Worm (Caenorhabditis elegans) whole organism, L4 larva: ENCODE measurements around the gene nas-31.

Experiments
- F26F4.8 ChIP-seq: fragments of 200-800 bp; sonication (Bioruptor generic); conservative IDR thresholded peaks from 2 replicates; pipeline ENCODE4 v1.3.6; 2022; ENCODE audit warnings: missing genetic modification characterization, missing compliant biosample characterization
- F49E8.2 ChIP-seq: sonication (generic microtip); optimal IDR thresholded peaks from 2 replicates; lab custom pipeline; 2016; ENCODE audit warnings: missing compliant biosample characterization, mild to moderate bottlenecking, missing genetic modification characterization, borderline replicate concordance
- T26A8.4 ChIP-seq: fragments of 200-800 bp; sonication (Bioruptor generic); IDR thresholded peaks from 2 replicates; pipeline ENCODE4 v1.3.6; 2022; ENCODE audit warnings: missing genetic modification characterization, missing compliant biosample characterization
- Y5F2A.4 ChIP-seq: fragments of 200-800 bp; sonication (Bioruptor generic); optimal IDR thresholded peaks from 2 replicates; lab custom pipeline; 2018; ENCODE audit warnings: mild to moderate bottlenecking, missing genetic modification characterization, missing compliant biosample characterization
- aha-1 ChIP-seq: fragments of 150-350 bp; peaks from one replicate; lab custom pipeline; 2014; ENCODE audit warnings: missing biosample characterization, missing genetic modification characterization
- aly-2 ChIP-seq: sonication (generic microtip); optimal IDR thresholded peaks from 2 replicates; lab custom pipeline; 2018; ENCODE audit warnings: missing biosample characterization, missing genetic modification characterization
- ama-1 ChIP-seq: fragments of 150-350 bp; optimal IDR thresholded peaks from 2 replicates; lab custom pipeline; 2014; ENCODE audit warnings: inconsistent platforms, mixed read lengths
- arid-1 ChIP-seq: fragments of 200-800 bp; sonication (Bioruptor generic); conservative IDR thresholded peaks from 2 replicates; pipeline ENCODE4 v1.3.6; 2022; ENCODE audit warnings: missing genetic modification reagents, missing genetic modification characterization, missing compliant biosample characterization
- attf-4 ChIP-seq: sonication (generic microtip); optimal IDR thresholded peaks from 3 replicates; lab custom pipeline; 2017; ENCODE audit warnings: missing biosample characterization, missing genetic modification characterization
- ceh-44 ChIP-seq: fragments of 200-800 bp; sonication (Bioruptor generic); IDR thresholded peaks from 2 replicates; pipeline ENCODE4 v1.3.6; 2022; ENCODE audit warnings: missing genetic modification reagents, missing genetic modification characterization, missing compliant biosample characterization
- ceh-62 ChIP-seq: sonication (generic microtip); optimal IDR thresholded peaks from 2 replicates; lab custom pipeline; 2017; ENCODE audit warnings: missing biosample characterization, missing genetic modification characterization
- ctbp-1 ChIP-seq: fragments of 200-800 bp; sonication (Bioruptor generic); IDR thresholded peaks from 2 replicates; pipeline ENCODE4 v1.3.6; 2022; ENCODE audit warnings: missing genetic modification reagents, missing genetic modification characterization, missing compliant biosample characterization
- daf-16 ChIP-seq, 3 experiments: sonication (generic microtip); optimal IDR thresholded peaks; 2 replicates each; lab custom pipeline; 2016 to 2017; ENCODE audit warnings: missing genetic modification characterization in 3 of 3, missing genetic modification reagents in 3 of 3, mild to moderate bottlenecking in 2 of 3, missing compliant biosample characterization in 2 of 3, missing biosample characterization in 1 of 3, moderate library complexity in 1 of 3
- hif-1 ChIP-seq, 2 experiments: sonication (generic microtip); optimal IDR thresholded peaks; 2 replicates each; lab custom pipeline; 2016 to 2017; ENCODE audit warnings: missing compliant biosample characterization in 2 of 2, missing genetic modification characterization in 2 of 2, missing genetic modification reagents in 2 of 2, missing genotype in 2 of 2, mild to moderate bottlenecking in 1 of 2
- hlh-11 ChIP-seq: fragments of 200-800 bp; sonication (Bioruptor generic); optimal IDR thresholded peaks from 2 replicates; lab custom pipeline; 2018; ENCODE audit warnings: mild to moderate bottlenecking, missing genetic modification characterization, missing compliant biosample characterization
- lin-13 ChIP-seq: fragments of 150-350 bp; optimal IDR thresholded peaks from 2 replicates; lab custom pipeline; 2014; ENCODE audit warnings: missing biosample characterization, missing genetic modification reagents, missing genetic modification characterization
- lin-15B ChIP-seq: fragments of 150-350 bp; sonication (generic microtip); optimal IDR thresholded peaks from 3 replicates; lab custom pipeline; 2014; ENCODE audit warnings: missing biosample characterization, missing genetic modification characterization
- lin-29 ChIP-seq: fragments of 200-800 bp; sonication (Bioruptor generic); IDR thresholded peaks from 2 replicates; pipeline ENCODE4 v1.3.6; 2022; ENCODE audit warnings: missing genetic modification reagents, missing genetic modification characterization, missing compliant biosample characterization
- lin-38 ChIP-seq: fragments of 200-800 bp; sonication (Bioruptor generic); IDR thresholded peaks from 2 replicates; pipeline ENCODE4 v1.3.6; 2022; ENCODE audit warnings: missing genetic modification reagents, missing genetic modification characterization, missing compliant biosample characterization
- lin-39 ChIP-seq: fragments of 150-350 bp; optimal IDR thresholded peaks from 2 replicates; lab custom pipeline; 2014; ENCODE audit warnings: missing biosample characterization, missing genetic modification reagents, missing genetic modification characterization
- lsy-2 ChIP-seq, 2 experiments: fragments of 150-350 bp in 1 of 2; sonication (generic microtip) in 1 of 2; optimal IDR thresholded peaks; 2 replicates each; lab custom pipeline; 2014 to 2017; ENCODE audit warnings: missing biosample characterization in 2 of 2, missing genetic modification characterization in 2 of 2
- mdt-29 ChIP-seq: fragments of 200-800 bp; sonication (Bioruptor generic); IDR thresholded peaks from 2 replicates; pipeline ENCODE4 v1.3.6; 2022; ENCODE audit warnings: missing genetic modification reagents, missing genetic modification characterization, missing compliant biosample characterization
- mep-1 ChIP-seq: fragments of 150-350 bp; sonication (generic microtip); optimal IDR thresholded peaks from 3 replicates; lab custom pipeline; 2014; ENCODE audit warnings: missing biosample characterization, missing genetic modification characterization
- mes-2 ChIP-seq: sonication (generic microtip); optimal IDR thresholded peaks from 2 replicates; lab custom pipeline; 2016; ENCODE audit warnings: missing genotype, mild to moderate bottlenecking, missing genetic modification characterization, missing compliant biosample characterization; ENCODE audit not compliant: poor library complexity, severe bottlenecking
- mxl-3 ChIP-seq: fragments of 200-800 bp; sonication (Bioruptor generic); optimal IDR thresholded peaks from 2 replicates; lab custom pipeline; 2018; ENCODE audit warnings: mild to moderate bottlenecking, missing genetic modification characterization, missing compliant biosample characterization
- nhr-102 ChIP-seq: sonication (generic microtip); optimal IDR thresholded peaks from 2 replicates; lab custom pipeline; 2016; ENCODE audit warnings: mild to moderate bottlenecking, missing genetic modification characterization, moderate library complexity, missing compliant biosample characterization
- nhr-11 ChIP-seq: fragments of 150-350 bp; optimal IDR thresholded peaks from 2 replicates; lab custom pipeline; 2014; ENCODE audit warnings: missing biosample characterization, missing genetic modification characterization
- nhr-28 ChIP-seq: fragments of 150-350 bp; optimal IDR thresholded peaks from 2 replicates; lab custom pipeline; 2014; ENCODE audit warnings: missing biosample characterization, missing genetic modification characterization
- nhr-42 ChIP-seq: fragments of 200-800 bp; sonication (Bioruptor generic); IDR thresholded peaks from 2 replicates; pipeline ENCODE4 v1.3.6; 2022; ENCODE audit warnings: missing genetic modification characterization, missing compliant biosample characterization
- php-3 ChIP-seq: fragments of 200-800 bp; sonication (Bioruptor generic); IDR thresholded peaks from 2 replicates; pipeline ENCODE4 v1.3.6; 2022; ENCODE audit warnings: missing genetic modification reagents, missing genetic modification characterization, missing compliant biosample characterization
- rbr-2 ChIP-seq: sonication (generic microtip); optimal IDR thresholded peaks from 2 replicates; lab custom pipeline; 2016; ENCODE audit warnings: missing genotype, missing genetic modification characterization, missing compliant biosample characterization
- set-16 ChIP-seq: fragments of 200-800 bp; sonication (Bioruptor generic); IDR thresholded peaks from 2 replicates; pipeline ENCODE4 v1.3.6; 2022; ENCODE audit warnings: missing genetic modification reagents, missing genetic modification characterization, missing compliant biosample characterization
- spr-1 ChIP-seq: sonication (generic microtip); optimal IDR thresholded peaks from 2 replicates; lab custom pipeline; 2016; ENCODE audit warnings: mild to moderate bottlenecking, missing genetic modification characterization, missing compliant biosample characterization
- spr-3 ChIP-seq: fragments of 200-800 bp; sonication (Bioruptor generic); optimal IDR thresholded peaks from 2 replicates; lab custom pipeline; 2018; ENCODE audit warnings: mild to moderate bottlenecking, missing genetic modification characterization, missing compliant biosample characterization
- tag-97 ChIP-seq: fragments of 200-800 bp; sonication (Bioruptor generic); IDR thresholded peaks from 2 replicates; pipeline ENCODE4 v1.3.6; 2022; ENCODE audit warnings: missing genetic modification characterization, missing compliant biosample characterization
- unc-130 ChIP-seq: sonication (generic microtip); optimal IDR thresholded peaks from 2 replicates; lab custom pipeline; 2016; ENCODE audit warnings: missing genetic modification reagents, missing genetic modification characterization, missing compliant biosample characterization
- unc-39 ChIP-seq: sonication (generic microtip); optimal IDR thresholded peaks from 2 replicates; lab custom pipeline; 2017; ENCODE audit warnings: missing biosample characterization, missing genetic modification characterization
- unc-62 ChIP-seq, 3 experiments: fragments of 150-350 bp in 1 of 3; sonication (generic microtip); optimal IDR thresholded peaks in 2 of 3; peaks in 1 of 3; 1 replicate in 1 of 3; 2 replicates in 2 of 3; lab custom pipeline; 2014 to 2017; ENCODE audit warnings: missing biosample characterization in 3 of 3, missing genetic modification characterization in 3 of 3, missing genetic modification reagents in 3 of 3, missing genotype in 1 of 3
- vab-7 ChIP-seq: fragments of 200-800 bp; sonication (Bioruptor generic); IDR thresholded peaks from 2 replicates; pipeline ENCODE4 v1.3.6; 2022; ENCODE audit warnings: missing genetic modification reagents, missing genetic modification characterization, missing compliant biosample characterization
- zip-11 ChIP-seq: fragments of 200-800 bp; sonication (Bioruptor generic); IDR thresholded peaks from 2 replicates; pipeline ENCODE4 v1.3.6; 2022; ENCODE audit warnings: missing genetic modification characterization, missing compliant biosample characterization
- zip-2 ChIP-seq: fragments of 150-350 bp; optimal IDR thresholded peaks from 2 replicates; lab custom pipeline; 2014; ENCODE audit warnings: missing biosample characterization, missing genetic modification characterization

Gene nas-31

DNA sequence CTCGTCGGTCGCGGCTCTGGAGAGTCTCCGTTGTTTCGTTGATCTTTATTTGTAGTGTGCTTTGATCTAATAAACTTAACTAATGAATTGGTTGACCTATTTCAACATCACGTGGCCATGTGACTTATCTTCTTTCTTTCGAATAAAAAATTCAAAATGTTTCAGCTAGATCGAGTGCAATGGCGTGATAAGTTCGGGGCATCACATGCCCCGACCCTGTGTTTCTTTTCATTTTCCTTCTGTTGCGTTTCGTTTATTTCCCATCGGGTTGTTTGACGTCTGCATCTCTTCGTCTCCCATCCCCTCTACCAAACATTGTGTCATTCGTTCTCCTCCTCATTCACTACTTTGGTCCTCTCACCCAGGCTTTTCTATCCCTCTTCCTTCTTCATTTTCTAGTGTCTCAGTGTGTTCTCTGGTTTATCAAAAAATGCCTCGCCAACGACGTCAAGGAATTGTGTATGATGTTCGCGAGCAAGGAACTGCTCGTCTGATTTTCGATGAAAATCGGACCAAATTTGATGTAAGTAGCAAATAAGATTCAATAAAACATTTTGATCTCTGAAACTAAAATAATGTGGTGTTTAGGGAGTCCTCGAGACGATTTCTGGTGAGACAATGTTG lies 30.1 kb upstream of the nas-31 start, which contains the start of gene F17C11.4 (continued):
- TF ChIP-seq zip-11 (GFP tag; lab: Robert Waterston, UW) (no peak), aha-1 (tag; lab: Kevin White, UChicago) (peak; percentile 99), nhr-11 (tag; lab: Kevin White, UChicago) (peak; percentile 87), ceh-62 (no peak), lin-29 (no peak), nhr-42 (GFP tag; lab: Robert Waterston, UW) (no peak), set-16 (GFP tag; lab: Robert Waterston, UW) (0 out of 2 replicates have a peak, but pooled peaks have one; percentile 16), unc-62 (GFP tag; optimal IDR thresholded peaks at IDR 0.05 in 1 of 2; lab: Kevin White, UChicago) (peak in 1 of 2 experiments; percentile 99), unc-62 (tag; optimal IDR thresholded peaks at IDR 0.05; lab: Kevin White, UChicago) (no peak), aly-2 (no peak), php-3 (GFP tag; lab: Robert Waterston, UW) (peak; percentile 62; the same call in 1 of the 2 replicates), spr-1 (peak; percentile 10), hlh-11 (tag; lab: Kevin White, UChicago) (peak; percentile 93), ctbp-1 (GFP tag; lab: Robert Waterston, UW) (peak; percentile 41), lin-39 (tag; lab: Kevin White, UChicago) (no peak), ceh-44 (GFP tag; lab: Robert Waterston, UW) (no peak), F26F4.8 (GFP tag; lab: Robert Waterston, UW) (no peak), ama-1 (lab: Kevin White, UChicago) (peak; percentile 82), lin-38 (GFP tag; lab: Robert Waterston, UW) (peak; percentile 47), nhr-28 (peak; percentile 96), T26A8.4 (GFP tag; lab: Robert Waterston, UW) (no peak), tag-97 (GFP tag; lab: Robert Waterston, UW) (no peak), arid-1 (no peak), vab-7 (GFP tag; lab: Robert Waterston, UW) (no peak), spr-3 (GFP tag; lab: Kevin White, UChicago) (no peak), zip-2 (no peak), mep-1 (tag; lab: Kevin White, UChicago) (peak; percentile 72), mes-2 (tag; lab: Kevin White, UChicago) (no peak), rbr-2 (tag; lab: Kevin White, UChicago) (peak; percentile 40), daf-16 (GFP tag; optimal IDR thresholded peaks at IDR 0.05; lab: Kevin White, UChicago) (peak in 1 of 2 experiments; percentile 76), daf-16 (tag; optimal IDR thresholded peaks at IDR 0.05; lab: Kevin White, UChicago) (peak; percentile 80), mdt-29 (peak; percentile 84), mxl-3 (GFP tag; lab: Kevin White, UChicago) (peak; percentile 59), lin-15B (no peak)

DNA sequence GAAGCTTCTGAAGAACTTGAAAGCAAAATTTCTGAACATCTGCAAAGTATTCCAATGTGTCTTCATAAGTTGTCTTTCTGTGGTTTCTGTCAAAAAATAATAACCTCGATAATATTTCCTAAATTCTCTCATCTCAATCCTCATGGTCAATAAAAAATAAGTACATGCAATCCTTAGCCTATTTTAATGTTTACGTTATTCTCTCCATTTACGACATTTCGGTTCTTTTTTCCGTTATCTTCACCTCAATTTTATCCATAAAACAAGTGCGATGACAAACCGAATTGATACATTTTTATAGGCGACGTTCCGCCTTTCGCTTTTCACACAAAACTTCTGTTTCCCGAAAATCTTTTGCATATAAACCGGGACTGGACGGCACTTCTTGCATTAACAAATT lies 27.9 kb upstream of the nas-31 start, which contains the start of gene col-153:
Gene col-153, plus strand, starts transcription at position 301 of the 400 bp plus-strand sequence.
- TF ChIP-seq daf-16 (GFP tag; optimal IDR thresholded peaks at IDR 0.05; lab: Kevin White, UChicago) (no peak), daf-16 (tag; optimal IDR thresholded peaks at IDR 0.05; lab: Kevin White, UChicago) (no peak), attf-4 (tag; lab: Kevin White, UChicago) (no peak), F49E8.2 (tag; lab: Kevin White, UChicago) (no peak), lsy-2 (tag; optimal IDR thresholded peaks at IDR 0.05; lab: Kevin White, UChicago) (no peak), unc-39 (tag; lab: Kevin White, UChicago) (no peak), lin-13 (GFP tag; lab: Kevin White, UChicago) (no peak), Y5F2A.4 (GFP tag; lab: Kevin White, UChicago) (no peak), hif-1 (tag; optimal IDR thresholded peaks at IDR 0.05; lab: Kevin White, UChicago) (no peak), unc-130 (no peak), nhr-102 (no peak)
